Worm (Caenorhabditis elegans) whole organism, L4 larva: ENCODE data around the gene egl-9.

Experiments used
- aly-2 ChIP-seq: sonication (generic microtip); optimal IDR thresholded peaks from 2 replicates; lab custom pipeline; 2018; ENCODE audit warnings: missing biosample characterization, missing genetic modification characterization
- ceh-44 ChIP-seq: fragments of 200-800 bp; sonication (Bioruptor generic); IDR thresholded peaks from 2 replicates; pipeline ENCODE4 v1.3.6; 2022; ENCODE audit warnings: missing genetic modification reagents, missing genetic modification characterization, missing compliant biosample characterization
- dpl-1 ChIP-seq: fragments of 150-350 bp; optimal IDR thresholded peaks from 2 replicates; lab custom pipeline; 2014; ENCODE audit warnings: missing biosample characterization, missing genetic modification reagents, missing genetic modification characterization
- lin-39 ChIP-seq: fragments of 150-350 bp; optimal IDR thresholded peaks from 2 replicates; lab custom pipeline; 2014; ENCODE audit warnings: missing biosample characterization, missing genetic modification reagents, missing genetic modification characterization
- mxl-2 ChIP-seq: fragments of 200-800 bp; sonication (Bioruptor generic); conservative IDR thresholded peaks from 2 replicates; pipeline ENCODE4 v1.3.6; 2022; ENCODE audit warnings: missing genetic modification reagents, missing genetic modification characterization, missing compliant biosample characterization
- nhr-10 ChIP-seq: fragments of 150-350 bp; optimal IDR thresholded peaks from 2 replicates; lab custom pipeline; 2014; ENCODE audit warnings: missing biosample characterization, missing genetic modification characterization
- nhr-48 ChIP-seq: sonication (generic microtip); optimal IDR thresholded peaks from 2 replicates; lab custom pipeline; 2016; ENCODE audit warnings: mild to moderate bottlenecking, missing genetic modification characterization, missing compliant biosample characterization
- skn-1 ChIP-seq: fragments of 150-350 bp; optimal IDR thresholded peaks from 2 replicates; lab custom pipeline; 2014; ENCODE audit warnings: missing biosample characterization, missing genetic modification characterization
- unc-39 ChIP-seq: sonication (generic microtip); optimal IDR thresholded peaks from 2 replicates; lab custom pipeline; 2017; ENCODE audit warnings: missing biosample characterization, missing genetic modification characterization

- TF ChIP-seq skn-1: no peak
- no peak for TF ChIP-seq mxl-2
- no peak for TF ChIP-seq nhr-48
- no peak for TF ChIP-seq lin-39 (tag; lab: Kevin White, UChicago)
- no peak for TF ChIP-seq unc-39 (tag; lab: Kevin White, UChicago)
- no peak for TF ChIP-seq aly-2
- TF ChIP-seq ceh-44 (GFP tag; lab: Robert Waterston, UW): no peak
- TF ChIP-seq nhr-10 (tag; lab: Kevin White, UChicago): no peak
- TF ChIP-seq dpl-1 (GFP tag; lab: Kevin White, UChicago): no peak
Measured at ce11 chrV:10468709-10469108, 392 bp downstream of the egl-9 start.
